Worm (Caenorhabditis elegans): Measurements from ENCODE around the gene T05A8.2.
"Not testable (repeated sequence)": the region's sequence is repeated elsewhere in the genome, so short reads cannot be mapped to it uniquely, and the experiment has no call there.

ce11 chrII:2688616-2689015 lies 22.2 kb downstream of the T05A8.2 start, which contains the start of gene nspf-2:
- TF ChIP-seq unc-62 (GFP tag; optimal IDR thresholded peaks at IDR 0.05); mep-1 (tag; optimal IDR thresholded peaks at IDR 0.05); cnd-1 (tag; optimal IDR thresholded peaks at IDR 0.05); mab-5 (tag; optimal IDR thresholded peaks at IDR 0.05); elt-3 (tag; optimal IDR thresholded peaks at IDR 0.05): not testable (repeated sequence)

Data from whole organism, mixed stage, embryonic.